Worm (Caenorhabditis elegans): ENCODE measurements around the gene ZK637.4.
A peak's percentile ranks its signal among the peaks of the same experiment; 100 is the strongest.

ZK637.4 gene

DNA sequence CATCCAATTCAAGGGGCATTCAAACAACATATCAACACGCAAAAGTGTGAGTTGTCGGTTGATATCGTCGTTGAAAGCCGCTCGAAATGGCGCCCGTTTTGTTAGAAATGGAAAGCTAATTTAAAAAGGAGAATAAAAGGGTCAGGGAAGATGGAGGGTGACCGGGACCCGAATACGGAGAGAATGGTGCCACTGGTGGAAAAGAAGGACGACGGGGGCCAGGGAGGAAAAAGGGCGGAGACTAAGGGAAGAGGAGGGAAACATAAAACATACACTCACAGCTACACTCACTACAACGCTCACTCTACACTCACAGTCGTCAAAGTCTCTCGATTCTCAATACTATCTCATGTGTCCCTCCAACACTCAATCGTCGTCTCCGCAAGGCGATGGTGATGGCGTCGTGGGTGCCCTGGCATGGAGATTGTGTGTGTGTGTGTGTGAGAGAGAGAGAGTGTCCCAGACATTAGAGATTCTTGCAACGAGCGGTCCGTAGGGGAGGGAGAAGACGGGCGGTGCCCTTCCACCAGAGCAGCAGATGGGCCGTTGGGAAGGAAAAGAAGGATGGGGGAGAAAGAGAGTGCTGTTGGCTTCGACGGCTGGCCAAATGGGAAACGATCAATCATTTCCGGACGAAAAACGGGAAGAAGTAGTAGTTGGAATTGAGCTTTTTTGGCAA lies 19.4 kb upstream of the ZK637.4 start:
- TF ChIP-seq lin-40 (tag; optimal IDR thresholded peaks at IDR 0.05), result peak; percentile 68
- TF ChIP-seq sdz-38 (tag; optimal IDR thresholded peaks at IDR 0.05), result no peak
- TF ChIP-seq somi-1 (GFP tag; optimal IDR thresholded peaks at IDR 0.05), result peak; percentile 52
- no peak for TF ChIP-seq B0019.2 (GFP tag; conservative IDR thresholded peaks at IDR 0.05)
- no peak for TF ChIP-seq ztf-26 (tag; optimal IDR thresholded peaks at IDR 0.05)
- TF ChIP-seq K12H6.12 (tag; optimal IDR thresholded peaks at IDR 0.05), result peak; percentile 83
- TF ChIP-seq F57A8.1 (GFP tag; optimal IDR thresholded peaks at IDR 0.05), result no peak
- no peak for TF ChIP-seq ccch-3 (GFP tag; optimal IDR thresholded peaks at IDR 0.05)
- no peak for TF ChIP-seq mes-4 (tag; optimal IDR thresholded peaks at IDR 0.05)
- TF ChIP-seq K11D2.4 (GFP tag; IDR thresholded peaks at IDR 0.05), result 0 out of 2 replicates have a peak, but pooled peaks have one; percentile 23
- no peak for TF ChIP-seq bed-1 (GFP tag; IDR thresholded peaks at IDR 0.05)
- TF ChIP-seq lin-26 (GFP tag; IDR thresholded peaks at IDR 0.05), result no peak
- TF ChIP-seq cebp-1 (GFP tag; IDR thresholded peaks at IDR 0.05), result no peak
- TF ChIP-seq cebp-1 (tag; optimal IDR thresholded peaks at IDR 0.05), result peak; percentile 71
- TF ChIP-seq egrh-3 (GFP tag; IDR thresholded peaks at IDR 0.05), result peak; percentile 68
- TF ChIP-seq egl-44 (GFP tag; IDR thresholded peaks at IDR 0.05), result no peak
- TF ChIP-seq ama-1 (optimal IDR thresholded peaks at IDR 0.05), result peak; percentile 73
- TF ChIP-seq ama-1 (GFP tag; optimal IDR thresholded peaks at IDR 0.05), result no peak
- TF ChIP-seq Y95B8A.8 (GFP tag; IDR thresholded peaks at IDR 0.05), result no peak
- no peak for TF ChIP-seq T07F8.4 (tag; optimal IDR thresholded peaks at IDR 0.05)
- peak; percentile 34 for TF ChIP-seq lin-54 (GFP tag; optimal IDR thresholded peaks at IDR 0.05)
- no peak for TF ChIP-seq F49E8.2 (tag; optimal IDR thresholded peaks at IDR 0.05; ENCODE audit: insufficient read depth)
- TF ChIP-seq tbx-9 (tag; optimal IDR thresholded peaks at IDR 0.05; ENCODE audit: borderline replicate concordance), result no peak
- TF ChIP-seq Y53G8AR.9 (GFP tag; conservative IDR thresholded peaks at IDR 0.05), result no peak
- peak; percentile 52 for TF ChIP-seq mcd-1 (GFP tag; IDR thresholded peaks at IDR 0.05)
- no peak for TF ChIP-seq fkh-3 (tag; optimal IDR thresholded peaks at IDR 0.05)
- no peak for TF ChIP-seq ztf-28 (GFP tag; IDR thresholded peaks at IDR 0.05)
- no peak for TF ChIP-seq dpff-1 (tag; optimal IDR thresholded peaks at IDR 0.05)
- peak; percentile 8 for TF ChIP-seq tbp1 (GFP tag; optimal IDR thresholded peaks at IDR 0.05)
- no peak for TF ChIP-seq lsy-27 (tag; optimal IDR thresholded peaks at IDR 0.05; ENCODE audit: borderline replicate concordance, insufficient read depth)
- TF ChIP-seq aptf-2 (GFP tag; conservative IDR thresholded peaks at IDR 0.05), result 0 out of 2 replicates have a peak, but pooled peaks have one; percentile 37
- TF ChIP-seq lir-1 (GFP tag; conservative IDR thresholded peaks at IDR 0.05), result peak; percentile 94
- no peak for TF ChIP-seq nhr-90 (tag; optimal IDR thresholded peaks at IDR 0.05)
- TF ChIP-seq Y67H2A.10 (GFP tag; conservative IDR thresholded peaks at IDR 0.05), result no peak
- no peak for TF ChIP-seq F22D6.2 (tag; optimal IDR thresholded peaks at IDR 0.05)
- 0 out of 2 replicates have a peak, but pooled peaks have one; percentile 33 for TF ChIP-seq pbrm-1 (GFP tag; IDR thresholded peaks at IDR 0.05)
- peak; percentile 76 for TF ChIP-seq chd-7 (tag; optimal IDR thresholded peaks at IDR 0.05)
- no peak for TF ChIP-seq nhr-179 (tag; optimal IDR thresholded peaks at IDR 0.05)
- peak; percentile 81 for TF ChIP-seq ceh-27 (GFP tag; optimal IDR thresholded peaks at IDR 0.05)
- TF ChIP-seq unc-62 (GFP tag; optimal IDR thresholded peaks at IDR 0.05), result no peak
- TF ChIP-seq aptf-3 (GFP tag; IDR thresholded peaks at IDR 0.05), result no peak
- no peak for TF ChIP-seq hrde-1 (tag; optimal IDR thresholded peaks at IDR 0.05; ENCODE audit: borderline replicate concordance)
- TF ChIP-seq F23B12.7 (tag; optimal IDR thresholded peaks at IDR 0.05; ENCODE audit: insufficient read depth), result no peak
- TF ChIP-seq let-607 (tag; optimal IDR thresholded peaks at IDR 0.05), result no peak
- peak; percentile 59; the same call in 1 of the 2 replicates for TF ChIP-seq ekl-4 (GFP tag; IDR thresholded peaks at IDR 0.05)
- no peak for TF ChIP-seq F33H1.4 (GFP tag; IDR thresholded peaks at IDR 0.05)
- TF ChIP-seq lsl-1 (GFP tag; optimal IDR thresholded peaks at IDR 0.05), result no peak
- TF ChIP-seq akir-1 (GFP tag; optimal IDR thresholded peaks at IDR 0.05), result no peak
